Fruit fly (Drosophila melanogaster) Kc167 (cell line): ENCODE measurements around the gene CG14930.

ENCODE experiments used
- Myc ChIP-seq: fragments of >200 bp; optimal IDR thresholded peaks from 2 replicates; lab custom pipeline; 2017; ENCODE audit warnings: missing external identifiers
- Sin3A ChIP-seq: fragments of >200 bp; optimal IDR thresholded peaks from 2 replicates; lab custom pipeline; 2018; ENCODE audit warnings: missing external identifiers
- insv ChIP-seq: fragments of >200 bp; optimal IDR thresholded peaks from 3 replicates; lab custom pipeline; 2018; ENCODE audit warnings: missing external identifiers
- psq ChIP-seq: fragments of >200 bp; optimal IDR thresholded peaks from 2 replicates; lab custom pipeline; 2017; ENCODE audit warnings: missing external identifiers
- ttk ChIP-seq: sonication (Bioruptor generic); optimal IDR thresholded peaks from 2 replicates; lab custom pipeline; 2017; ENCODE audit warnings: missing external identifiers

dm6 chr2L:11501427-11501968 lies 19.6 kb downstream of the CG14930 start, which contains the start of gene spz4:
- no peak for TF ChIP-seq psq (lab: Kevin White, UChicago)
- no peak for TF ChIP-seq Myc (lab: Kevin White, UChicago)
- no peak for TF ChIP-seq insv
- TF ChIP-seq Sin3A (lab: Kevin White, UChicago) = no peak
- TF ChIP-seq ttk (lab: Kevin White, UChicago) = no peak
